Fruit fly (Drosophila melanogaster) whole organism: Measurements from ENCODE around the gene CG17562.

Experiments
- CG8478 ChIP-seq: fragments of >200 bp; optimal IDR thresholded peaks from 2 replicates; lab custom pipeline; 2018; ENCODE audit warnings: inconsistent platforms
- Dll ChIP-seq: fragments of >200 bp; optimal IDR thresholded peaks from 2 replicates; lab custom pipeline; 2017
- EcR ChIP-seq, 2 experiments: fragments of >200 bp; optimal IDR thresholded peaks; 2 replicates each; lab custom pipeline; 2017; ENCODE audit warnings: missing biosample characterization in 2 of 2, missing genetic modification characterization in 2 of 2, missing genetic modification reagents in 2 of 2
- pan ChIP-seq: fragments of >200 bp; optimal IDR thresholded peaks from 2 replicates; lab custom pipeline; 2017
- psq ChIP-seq: fragments of >200 bp; optimal IDR thresholded peaks from 2 replicates; lab custom pipeline; 2017
- usp ChIP-seq: fragments of >200 bp; optimal IDR thresholded peaks from 2 replicates; lab custom pipeline; 2017; ENCODE audit warnings: missing biosample characterization, missing genetic modification characterization, mixed read lengths

Gene CG17562

DNA sequence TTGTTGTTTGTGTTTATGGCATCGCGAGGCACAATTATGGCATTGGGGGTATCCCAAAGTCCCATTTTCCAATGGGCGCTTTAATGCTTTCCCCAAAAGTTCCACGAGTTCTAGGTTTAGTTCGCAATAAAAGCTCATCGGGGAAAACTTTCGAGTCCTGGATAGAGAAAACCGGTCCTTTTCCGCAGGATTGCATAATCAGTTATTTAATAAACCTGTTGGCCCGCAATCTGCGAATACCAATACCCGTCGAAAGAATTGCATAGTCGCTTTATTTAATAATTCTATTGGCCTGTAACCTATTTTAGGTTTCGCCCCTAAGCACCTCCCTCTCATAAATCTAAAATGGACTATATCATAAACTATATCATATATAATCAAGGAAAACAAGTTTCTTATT is 9.2 kb upstream of the CG17562 start:
- no peak for TF ChIP-seq EcR (GFP tag; optimal IDR thresholded peaks at IDR 0.05; lab: Kevin White, UChicago)
- no peak for TF ChIP-seq CG8478 (lab: Kevin White, UChicago)
- no peak for TF ChIP-seq psq (lab: Kevin White, UChicago)
- no peak for TF ChIP-seq usp
- TF ChIP-seq Dll (lab: Kevin White, UChicago), result no peak
- TF ChIP-seq pan (lab: Kevin White, UChicago), result no peak

DNA sequence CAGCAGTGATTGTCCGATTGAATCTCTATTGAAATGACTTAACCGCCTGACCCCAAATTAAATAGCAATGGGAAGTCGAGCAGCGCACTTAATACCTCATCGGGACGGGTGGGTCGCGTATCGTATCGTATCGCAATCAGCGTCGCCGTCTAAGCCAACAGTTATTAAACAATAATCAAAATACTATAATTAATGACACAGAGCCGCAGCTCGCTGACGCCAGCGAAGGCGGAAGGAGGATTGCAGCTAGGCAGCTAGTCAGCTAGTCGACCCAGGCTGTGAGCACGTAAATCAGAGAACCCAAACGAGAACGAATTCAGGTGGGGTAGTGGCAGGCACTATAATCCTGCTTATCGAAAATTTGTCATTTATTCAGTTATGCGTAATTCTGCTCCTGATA is 6.2 kb upstream of the CG17562 start, which contains the start of gene NPF:
Gene NPF (plus strand): TSS at position 301 of the 400 bp plus-strand sequence.
- TF ChIP-seq Dll (lab: Kevin White, UChicago) (no peak), usp (no peak), pan (lab: Kevin White, UChicago) (no peak), psq (lab: Kevin White, UChicago) (no peak), EcR (GFP tag; optimal IDR thresholded peaks at IDR 0.05; lab: Kevin White, UChicago) (no peak), CG8478 (lab: Kevin White, UChicago) (no peak)

DNA sequence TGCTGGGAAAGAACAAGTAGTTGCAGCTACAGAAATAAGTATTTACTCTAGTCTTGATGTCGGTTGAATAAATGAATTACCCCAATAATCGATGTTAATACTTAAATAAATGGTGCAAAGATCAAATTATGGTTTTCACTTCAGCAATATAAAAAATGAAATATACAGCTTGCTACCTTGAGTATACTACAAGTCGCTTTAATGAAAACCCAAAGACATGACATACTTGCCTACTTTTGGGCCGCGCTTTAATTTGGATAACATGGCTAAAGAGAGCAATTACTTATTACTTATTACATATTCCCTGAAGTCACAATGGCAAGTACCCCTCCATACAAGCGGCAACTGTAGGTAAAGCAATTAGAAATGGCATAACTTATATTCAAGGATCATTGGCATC is 3.9 kb upstream of the CG17562 start:
- TF ChIP-seq CG8478 (lab: Kevin White, UChicago), result no peak
- TF ChIP-seq Dll (lab: Kevin White, UChicago), result no peak
- TF ChIP-seq pan (lab: Kevin White, UChicago), result no peak
- TF ChIP-seq EcR (GFP tag; optimal IDR thresholded peaks at IDR 0.05; lab: Kevin White, UChicago), result no peak

- no peak for TF ChIP-seq pan (lab: Kevin White, UChicago)
- no peak for TF ChIP-seq Dll (lab: Kevin White, UChicago)
- no peak for TF ChIP-seq EcR (GFP tag; optimal IDR thresholded peaks at IDR 0.05; lab: Kevin White, UChicago)
These were observed 1.8 kb upstream of the CG17562 start, which contains the start of gene CG12783 for dm6 chr3R:16613300-16613699. CG12783 (minus strand) TSS chr3R:16613400.

dm6 chr3R:16614241-16614640 is 868 bp upstream of the CG17562 start, which contains the start of gene CG10340:
CG10340 (minus strand) TSS chr3R:16614391.
- TF ChIP-seq CG8478 (lab: Kevin White, UChicago), result no peak
- no peak for TF ChIP-seq pan (lab: Kevin White, UChicago)
- TF ChIP-seq usp, result no peak
- no peak for TF ChIP-seq psq (lab: Kevin White, UChicago)
- no peak for TF ChIP-seq Dll (lab: Kevin White, UChicago)
- no peak for TF ChIP-seq EcR (GFP tag; optimal IDR thresholded peaks at IDR 0.05; lab: Kevin White, UChicago)

dm6 chr3R:16617650-16618049 is 2.5 kb downstream of the CG17562 start, which contains the start of gene CG17560:
CG17560 (plus strand) TSS chr3R:16617950.
- TF ChIP-seq EcR (GFP tag; optimal IDR thresholded peaks at IDR 0.05; lab: Kevin White, UChicago) (no peak), Dll (lab: Kevin White, UChicago) (no peak), CG8478 (lab: Kevin White, UChicago) (no peak), psq (lab: Kevin White, UChicago) (no peak), usp (no peak), pan (lab: Kevin White, UChicago) (no peak)

DNA sequence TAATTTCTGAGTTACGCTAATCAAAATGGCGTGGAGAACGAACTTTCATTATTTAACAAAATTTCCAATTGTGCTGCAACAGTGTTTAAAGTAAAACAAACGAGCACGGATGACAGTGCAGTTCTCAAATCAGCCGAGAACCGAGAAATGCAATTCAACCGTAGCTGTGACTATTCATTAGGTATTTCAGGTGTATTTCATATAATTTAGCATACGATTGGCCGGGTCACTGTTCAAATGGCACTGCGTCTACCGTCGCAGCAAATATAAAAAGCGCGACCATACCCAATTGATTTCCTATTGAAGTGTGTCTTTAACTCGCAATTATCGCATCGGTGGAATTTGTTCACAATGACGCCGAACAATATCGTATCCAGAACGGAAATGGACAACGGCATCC is 5.4 kb downstream of the CG17562 start, which contains the start of gene CG14893:
Gene CG14893 (plus strand): TSS at position 301 of the 400 bp plus-strand sequence.
- TF ChIP-seq Dll (lab: Kevin White, UChicago) (no peak), CG8478 (lab: Kevin White, UChicago) (no peak), pan (lab: Kevin White, UChicago) (no peak), psq (lab: Kevin White, UChicago) (no peak), EcR (GFP tag; optimal IDR thresholded peaks at IDR 0.05; lab: Kevin White, UChicago) (no peak)

DNA sequence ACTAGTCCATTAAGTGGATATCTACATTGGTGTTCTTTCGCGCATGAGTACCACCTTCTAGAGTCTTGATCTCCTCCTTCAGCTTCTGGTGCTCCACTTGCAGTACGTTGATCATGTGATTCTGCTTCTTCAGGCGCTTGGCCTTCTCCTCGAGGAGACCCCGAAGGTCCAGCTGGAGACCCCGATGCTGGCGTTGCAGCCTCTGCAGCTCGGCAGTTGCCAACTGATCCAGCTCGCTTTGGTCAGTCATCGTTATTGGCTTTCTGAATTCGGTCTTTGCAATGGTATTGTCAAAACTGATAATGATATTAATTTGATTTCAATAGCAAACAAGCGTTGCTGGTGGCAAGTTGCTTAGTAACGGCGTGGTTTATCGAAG is 9.3 kb downstream of the CG17562 start, which contains the start of gene Ccdc114:
Gene Ccdc114 (minus strand): TSS at position 347 of the 379 bp plus-strand sequence.
- no peak for TF ChIP-seq psq (lab: Kevin White, UChicago)
- no peak for TF ChIP-seq Dll (lab: Kevin White, UChicago)
- TF ChIP-seq usp, result no peak
- no peak for TF ChIP-seq EcR (GFP tag; optimal IDR thresholded peaks at IDR 0.05; lab: Kevin White, UChicago)
- no peak for TF ChIP-seq CG8478 (lab: Kevin White, UChicago)
- no peak for TF ChIP-seq pan (lab: Kevin White, UChicago)

DNA sequence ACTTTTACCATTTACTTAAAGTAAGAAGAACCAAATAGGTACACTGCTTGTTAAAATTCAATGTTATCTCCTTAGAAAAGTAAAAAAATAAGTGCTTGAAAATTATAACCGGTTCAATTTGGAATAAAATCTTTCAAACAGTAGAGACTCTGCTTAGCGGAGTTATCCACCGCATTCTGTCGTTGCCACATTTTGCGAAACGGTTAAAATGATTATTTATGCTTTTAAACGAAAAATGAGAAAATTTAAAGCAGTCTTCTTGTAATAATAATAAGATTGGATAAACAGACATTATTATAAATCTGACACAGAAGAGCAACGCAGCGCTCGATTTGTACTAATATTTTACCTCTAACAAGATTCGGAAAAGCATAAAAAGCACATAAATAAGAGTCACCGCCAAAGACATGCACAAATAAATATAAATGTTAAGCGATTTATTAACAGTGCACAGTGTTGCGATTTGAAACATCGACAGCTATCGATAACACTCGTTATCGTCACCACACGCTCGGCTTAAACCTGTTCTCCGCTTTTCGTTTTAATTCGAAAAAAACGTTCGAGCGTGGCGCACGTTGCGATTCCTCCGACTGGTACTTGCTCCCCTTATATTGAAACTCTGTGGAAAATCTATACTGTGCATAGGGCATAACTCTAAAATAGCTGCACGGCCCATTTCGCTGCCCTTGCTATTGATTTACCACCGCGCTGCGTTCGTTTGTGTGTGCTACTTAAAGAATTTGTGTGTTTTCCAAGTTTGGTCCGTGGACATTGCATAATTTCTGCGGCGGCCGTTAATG is 9.8 kb downstream of the CG17562 start, which contains the start of gene Fas1:
Gene Fas1 (plus strand): TSS at position 489 of the 800 bp plus-strand sequence.
- TF ChIP-seq CG8478 (lab: Kevin White, UChicago) (no peak), psq (lab: Kevin White, UChicago) (no peak)

DNA sequence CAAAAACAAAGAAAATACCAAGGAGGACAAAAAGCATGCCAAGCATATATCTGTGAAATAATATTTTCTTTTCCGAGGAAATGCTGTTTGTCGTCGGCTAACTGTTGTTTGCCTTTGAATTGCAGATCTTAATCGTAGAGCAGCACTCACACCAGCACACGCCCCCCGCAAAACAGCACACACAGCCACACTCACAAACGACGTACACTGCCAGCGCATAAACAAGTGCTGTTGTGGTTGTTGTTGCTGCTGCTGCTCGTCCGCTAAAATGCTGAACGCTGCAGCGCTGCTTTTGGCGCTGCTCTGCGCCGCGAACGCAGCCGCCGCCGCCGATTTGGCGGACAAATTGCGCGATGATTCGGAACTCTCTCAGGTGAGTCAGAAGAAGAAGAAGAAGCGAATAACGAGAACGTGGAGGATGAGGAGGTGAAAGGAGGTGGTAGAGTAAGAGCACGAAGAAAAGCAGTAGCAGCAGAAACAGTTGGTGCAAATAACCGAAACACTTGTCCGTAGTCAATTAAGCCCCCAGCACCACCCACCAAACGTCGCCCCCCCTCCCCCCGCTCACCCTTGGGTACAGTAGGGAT is 10.8 kb downstream of the CG17562 start:
- TF ChIP-seq psq (lab: Kevin White, UChicago) (no peak), Dll (lab: Kevin White, UChicago) (peak; percentile 8)

dm6 chr3R:16626899-16627432 is 11.9 kb downstream of the CG17562 start:
- TF ChIP-seq psq (lab: Kevin White, UChicago) (no peak), CG8478 (lab: Kevin White, UChicago) (no peak), pan (lab: Kevin White, UChicago) (no peak), usp (no peak), Dll (lab: Kevin White, UChicago) (no peak), EcR (GFP tag; optimal IDR thresholded peaks at IDR 0.05; lab: Kevin White, UChicago) (no peak)
